Fruit fly (Drosophila melanogaster) whole organism, adult: Measurements from ENCODE around the gene ND-75.

Experiments
- CG11617 ChIP-seq: fragments of 200-800 bp; sonication (Bioruptor generic); optimal IDR thresholded peaks from 2 replicates; lab custom pipeline; 2017; ENCODE audit warnings: mild to moderate bottlenecking, missing biosample characterization, missing genetic modification reagents, missing genetic modification characterization
- CG12768 ChIP-seq: fragments of 200-800 bp; sonication (Bioruptor generic); optimal IDR thresholded peaks from 2 replicates; lab custom pipeline; 2017; ENCODE audit warnings: missing biosample characterization, missing genetic modification characterization, mild to moderate bottlenecking, moderate library complexity, missing genetic modification reagents
- CG14711 ChIP-seq: fragments of 200-800 bp; sonication (Bioruptor generic); optimal IDR thresholded peaks from 2 replicates; lab custom pipeline; 2018; ENCODE audit warnings: missing biosample characterization, mild to moderate bottlenecking, missing genetic modification characterization, moderate library complexity
- CG1620 ChIP-seq: fragments of 200-800 bp; sonication (Bioruptor generic); optimal IDR thresholded peaks from 2 replicates; lab custom pipeline; 2016; ENCODE audit warnings: missing biosample characterization, missing genetic modification characterization
- CG33017 ChIP-seq: fragments of 200-800 bp; sonication (Bioruptor generic); optimal IDR thresholded peaks from 2 replicates; lab custom pipeline; 2018; ENCODE audit warnings: missing biosample characterization, mild to moderate bottlenecking, missing genetic modification characterization, moderate library complexity
- CG5204 ChIP-seq: fragments of 200-800 bp; sonication (Bioruptor generic); optimal IDR thresholded peaks from 2 replicates; lab custom pipeline; 2016; ENCODE audit warnings: missing biosample characterization, missing genetic modification characterization
- CG7045 ChIP-seq: fragments of 200-800 bp; sonication (Bioruptor generic); optimal IDR thresholded peaks from 2 replicates; lab custom pipeline; 2017; ENCODE audit warnings: missing biosample characterization, mild to moderate bottlenecking, missing genetic modification characterization
- CG7101 ChIP-seq: fragments of 200-800 bp; sonication (Bioruptor generic); optimal IDR thresholded peaks from 2 replicates; lab custom pipeline; 2018; ENCODE audit warnings: missing biosample characterization, mild to moderate bottlenecking, missing genetic modification characterization, moderate library complexity
- Clk ChIP-seq: fragments of 200-800 bp; sonication (Bioruptor generic); optimal IDR thresholded peaks from 2 replicates; lab custom pipeline; 2017; ENCODE audit warnings: missing biosample characterization, missing genetic modification characterization
- Crg-1 ChIP-seq: fragments of 200-800 bp; sonication (Bioruptor generic); optimal IDR thresholded peaks from 2 replicates; lab custom pipeline; 2016; ENCODE audit warnings: missing biosample characterization, missing genetic modification characterization
- Hr96 ChIP-seq: fragments of 200-800 bp; sonication (Bioruptor generic); optimal IDR thresholded peaks from 2 replicates; lab custom pipeline; 2016; ENCODE audit warnings: missing biosample characterization, missing genetic modification characterization
- Mnt ChIP-seq: fragments of 200-800 bp; sonication (Bioruptor generic); optimal IDR thresholded peaks from 2 replicates; lab custom pipeline; 2016; ENCODE audit warnings: missing biosample characterization, mild to moderate bottlenecking, missing genetic modification characterization
- bab1 ChIP-seq: fragments of 200-800 bp; sonication (Bioruptor generic); optimal IDR thresholded peaks from 3 replicates; lab custom pipeline; 2019; ENCODE audit warnings: missing biosample characterization, mild to moderate bottlenecking, missing genetic modification characterization, moderate library complexity
- cic ChIP-seq: fragments of 200-800 bp; sonication (Bioruptor generic); optimal IDR thresholded peaks from 2 replicates; lab custom pipeline; 2017; ENCODE audit warnings: missing biosample characterization, mild to moderate bottlenecking, missing genetic modification characterization, moderate library complexity
- cnc ChIP-seq, 2 experiments: fragments of >200 bp; optimal IDR thresholded peaks; 2 replicates each; lab custom pipeline; 2017
- kay ChIP-seq: fragments of 200-800 bp; sonication (Bioruptor generic); peaks from one replicate; lab custom pipeline; 2016; ENCODE audit warnings: missing biosample characterization, missing genetic modification characterization, borderline replicate concordance
- ovo ChIP-seq: fragments of 200-800 bp; sonication (Bioruptor generic); optimal IDR thresholded peaks from 2 replicates; lab custom pipeline; 2016; ENCODE audit warnings: missing biosample characterization, missing genetic modification characterization
- pad ChIP-seq: fragments of 200-800 bp; sonication (Bioruptor generic); optimal IDR thresholded peaks from 3 replicates; lab custom pipeline; 2017; ENCODE audit warnings: missing biosample characterization, missing genetic modification characterization, mild to moderate bottlenecking, moderate library complexity, missing genetic modification reagents
- tj ChIP-seq: fragments of 200-800 bp; sonication (Bioruptor generic); optimal IDR thresholded peaks from 3 replicates; lab custom pipeline; 2017; ENCODE audit warnings: missing biosample characterization, mild to moderate bottlenecking, missing genetic modification characterization, moderate library complexity
- toe ChIP-seq: fragments of 200-800 bp; sonication (Bioruptor generic); optimal IDR thresholded peaks from 2 replicates; lab custom pipeline; 2016; ENCODE audit warnings: missing biosample characterization, missing genetic modification characterization

The ND-75 gene

dm6 chrX:8210632-8211031, 40.9 kb downstream of the ND-75 start:
- TF ChIP-seq tj (GFP tag; lab: Kevin White, UChicago) (no peak), Mnt (no peak), kay (GFP tag; lab: Kevin White, UChicago) (no peak), CG5204 (GFP tag; lab: Kevin White, UChicago) (no peak), bab1 (no peak), CG12768 (no peak), Crg-1 (GFP tag; lab: Kevin White, UChicago) (no peak), CG33017 (tag; lab: Kevin White, UChicago) (no peak), CG7045 (GFP tag; lab: Kevin White, UChicago) (no peak), ovo (no peak), toe (GFP tag; lab: Kevin White, UChicago) (no peak), CG14711 (no peak), CG1620 (GFP tag; lab: Kevin White, UChicago) (no peak), pad (GFP tag; lab: Kevin White, UChicago) (no peak), CG7101 (no peak), Clk (GFP tag; lab: Kevin White, UChicago) (no peak), cnc (optimal IDR thresholded peaks at IDR 0.05; lab: Kevin White, UChicago) (no peak)

- TF ChIP-seq bab1 (no peak), cnc (optimal IDR thresholded peaks at IDR 0.05; lab: Kevin White, UChicago) (no peak), CG7101 (no peak), Hr96 (GFP tag; lab: Kevin White, UChicago) (no peak)
Observed at dm6 chrX:8207054-8207453, 44.4 kb downstream of the ND-75 start.

- no peak for TF ChIP-seq kay (GFP tag; lab: Kevin White, UChicago)
Observed at dm6 chrX:8206561-8206960, 44.9 kb downstream of the ND-75 start.

- TF ChIP-seq tj (GFP tag; lab: Kevin White, UChicago), result no peak
- no peak for TF ChIP-seq bab1
- TF ChIP-seq cnc (optimal IDR thresholded peaks at IDR 0.05; lab: Kevin White, UChicago), result no peak
- no peak for TF ChIP-seq Hr96 (GFP tag; lab: Kevin White, UChicago)
- TF ChIP-seq CG11617 (GFP tag; lab: Kevin White, UChicago), result no peak
- TF ChIP-seq Crg-1 (GFP tag; lab: Kevin White, UChicago), result no peak
Observed at dm6 chrX:8205625-8206252, 45.7 kb downstream of the ND-75 start.

dm6 chrX:8202724-8203362, 48.6 kb downstream of the ND-75 start:
- TF ChIP-seq bab1 (no peak), tj (GFP tag; lab: Kevin White, UChicago) (peak; percentile 35)

dm6 chrX:8198935-8199580, 52.4 kb downstream of the ND-75 start:
- TF ChIP-seq cic, result peak; percentile 36
- TF ChIP-seq CG7101, result no peak
- no peak for TF ChIP-seq ovo
- TF ChIP-seq CG14711, result no peak
- peak; percentile 31 for TF ChIP-seq kay (GFP tag; lab: Kevin White, UChicago)
- TF ChIP-seq CG12768, result no peak
- TF ChIP-seq CG5204 (GFP tag; lab: Kevin White, UChicago), result no peak
- TF ChIP-seq bab1, result no peak
- no peak for TF ChIP-seq toe (GFP tag; lab: Kevin White, UChicago)
- TF ChIP-seq CG1620 (GFP tag; lab: Kevin White, UChicago), result no peak
- no peak for TF ChIP-seq CG33017 (tag; lab: Kevin White, UChicago)
- peak; percentile 84 for TF ChIP-seq tj (GFP tag; lab: Kevin White, UChicago)
- TF ChIP-seq pad (GFP tag; lab: Kevin White, UChicago), result no peak
- TF ChIP-seq CG7045 (GFP tag; lab: Kevin White, UChicago), result peak; percentile 24
- no peak for TF ChIP-seq Hr96 (GFP tag; lab: Kevin White, UChicago)
- peak; percentile 51 for TF ChIP-seq Mnt
- no peak for TF ChIP-seq Clk (GFP tag; lab: Kevin White, UChicago)
- TF ChIP-seq CG11617 (GFP tag; lab: Kevin White, UChicago), result no peak
- TF ChIP-seq Crg-1 (GFP tag; lab: Kevin White, UChicago), result no peak
- TF ChIP-seq cnc (optimal IDR thresholded peaks at IDR 0.05; lab: Kevin White, UChicago), result no peak
